Worm (Caenorhabditis elegans) whole organism, young adult: ENCODE data around the gene ZK6.6.
A peak's percentile ranks its signal among the peaks of the same experiment; 100 is the strongest.

Source experiments
- B0019.2 ChIP-seq: fragments of 200-800 bp; sonication (Bioruptor generic); conservative IDR thresholded peaks from 2 replicates; pipeline ENCODE4 v1.3.6; 2022; ENCODE audit warnings: missing genetic modification reagents, missing genetic modification characterization, missing compliant biosample characterization
- B0261.1 ChIP-seq: sonication (generic microtip); optimal IDR thresholded peaks from 2 replicates; lab custom pipeline; 2016; ENCODE audit warnings: mild to moderate bottlenecking, missing genetic modification characterization, moderate library complexity, missing compliant biosample characterization
- C06A6.2 ChIP-seq: fragments of 200-800 bp; sonication (Bioruptor generic); conservative IDR thresholded peaks from 2 replicates; pipeline ENCODE4 v1.3.6; 2022; ENCODE audit warnings: missing genetic modification characterization, missing compliant biosample characterization
- F22D6.2 ChIP-seq: sonication (generic microtip); optimal IDR thresholded peaks from 2 replicates; lab custom pipeline; 2016; ENCODE audit warnings: mild to moderate bottlenecking, missing genetic modification characterization, missing compliant biosample characterization
- F23B12.7 ChIP-seq: sonication (generic microtip); optimal IDR thresholded peaks from 2 replicates; lab custom pipeline; 2017; ENCODE audit warnings: missing genetic modification characterization, mild to moderate bottlenecking, missing compliant biosample characterization, antibody characterized with exemption, moderate library complexity; ENCODE audit not compliant: insufficient read depth
- F37B4.10 ChIP-seq: fragments of 200-800 bp; sonication (Bioruptor generic); IDR thresholded peaks from 2 replicates; pipeline ENCODE4 v1.3.6; 2022; ENCODE audit warnings: missing genetic modification characterization, missing compliant biosample characterization
- F57A8.1 ChIP-seq: fragments of 200-800 bp; sonication (Bioruptor generic); optimal IDR thresholded peaks from 2 replicates; lab custom pipeline; 2018; ENCODE audit warnings: mild to moderate bottlenecking, missing genetic modification characterization, moderate library complexity, missing compliant biosample characterization
- K12H6.12 ChIP-seq: fragments of 200-800 bp; sonication (Bioruptor generic); optimal IDR thresholded peaks from 2 replicates; lab custom pipeline; 2018; ENCODE audit warnings: mild to moderate bottlenecking, missing genetic modification characterization, missing compliant biosample characterization
- Y53G8AR.9 ChIP-seq: fragments of 200-800 bp; sonication (Bioruptor generic); conservative IDR thresholded peaks from 2 replicates; pipeline ENCODE4 v1.3.6; 2022; ENCODE audit warnings: missing genetic modification reagents, missing genetic modification characterization, missing compliant biosample characterization
- Y79H2A.3 ChIP-seq: fragments of 200-800 bp; sonication (Bioruptor generic); conservative IDR thresholded peaks from 2 replicates; pipeline ENCODE4 v1.3.6; 2022; ENCODE audit warnings: missing genetic modification reagents, missing genetic modification characterization, missing compliant biosample characterization
- ZK185.1 ChIP-seq: sonication (generic microtip); optimal IDR thresholded peaks from 2 replicates; lab custom pipeline; 2016; ENCODE audit warnings: mild to moderate bottlenecking, missing genetic modification characterization, missing compliant biosample characterization; ENCODE audit not compliant: poor library complexity, severe bottlenecking
- attf-3 ChIP-seq: fragments of 200-800 bp; sonication (Bioruptor generic); conservative IDR thresholded peaks from 2 replicates; pipeline ENCODE4 v1.3.6; 2022; ENCODE audit warnings: missing genetic modification reagents, missing genetic modification characterization, missing compliant biosample characterization
- attf-6 ChIP-seq: fragments of 200-800 bp; sonication (Bioruptor generic); IDR thresholded peaks from 2 replicates; pipeline ENCODE4 v1.3.6; 2022; ENCODE audit warnings: missing genetic modification reagents, missing genetic modification characterization, missing compliant biosample characterization
- ceh-100 ChIP-seq: fragments of 200-800 bp; sonication (Bioruptor generic); IDR thresholded peaks from 2 replicates; pipeline ENCODE4 v1.3.6; 2022; ENCODE audit warnings: missing genetic modification reagents, missing genetic modification characterization, missing compliant biosample characterization
- egrh-3 ChIP-seq: fragments of 200-800 bp; sonication (Bioruptor generic); IDR thresholded peaks from 2 replicates; pipeline ENCODE4 v1.3.6; 2022; ENCODE audit warnings: missing genetic modification reagents, missing genetic modification characterization, missing compliant biosample characterization
- ets-4 ChIP-seq: fragments of 200-800 bp; sonication (Bioruptor generic); optimal IDR thresholded peaks from 2 replicates; lab custom pipeline; 2018; ENCODE audit warnings: mild to moderate bottlenecking, missing genetic modification characterization, missing compliant biosample characterization
- him-1 ChIP-seq: sonication (generic microtip); optimal IDR thresholded peaks from 2 replicates; lab custom pipeline; 2016; ENCODE audit warnings: missing genotype, missing genetic modification reagents, missing genetic modification characterization, missing compliant biosample characterization
- hmg-1.2 ChIP-seq: fragments of 200-800 bp; sonication (Bioruptor generic); IDR thresholded peaks from 2 replicates; pipeline ENCODE4 v1.3.6; 2022; ENCODE audit warnings: missing genetic modification reagents, missing genetic modification characterization, missing compliant biosample characterization
- lag-1 ChIP-seq: fragments of 200-800 bp; sonication (Bioruptor generic); IDR thresholded peaks from 2 replicates; pipeline ENCODE4 v1.3.6; 2022; ENCODE audit warnings: missing genetic modification reagents, missing genetic modification characterization, missing compliant biosample characterization
- lin-26 ChIP-seq: fragments of 200-800 bp; sonication (Bioruptor generic); IDR thresholded peaks from 2 replicates; pipeline ENCODE4 v1.3.6; 2022; ENCODE audit warnings: missing genetic modification reagents, missing genetic modification characterization, missing compliant biosample characterization
- lir-1 ChIP-seq: fragments of 200-800 bp; sonication (Bioruptor generic); conservative IDR thresholded peaks from 2 replicates; pipeline ENCODE4 v1.3.6; 2022; ENCODE audit warnings: missing genetic modification reagents, missing genetic modification characterization, missing compliant biosample characterization
- lsl-1 ChIP-seq: fragments of 200-800 bp; sonication (Bioruptor generic); optimal IDR thresholded peaks from 2 replicates; lab custom pipeline; 2018; ENCODE audit warnings: mild to moderate bottlenecking, missing genetic modification characterization, moderate library complexity, missing compliant biosample characterization
- mcd-1 ChIP-seq: fragments of 200-800 bp; sonication (Bioruptor generic); IDR thresholded peaks from 2 replicates; pipeline ENCODE4 v1.3.6; 2022; ENCODE audit warnings: missing genetic modification reagents, missing genetic modification characterization, missing compliant biosample characterization
- mxl-1 ChIP-seq: sonication (generic microtip); optimal IDR thresholded peaks from 2 replicates; lab custom pipeline; 2016; ENCODE audit warnings: missing genetic modification characterization, missing compliant biosample characterization
- nfya-2 ChIP-seq: fragments of 200-800 bp; sonication (Bioruptor generic); IDR thresholded peaks from 2 replicates; pipeline ENCODE4 v1.3.6; 2022; ENCODE audit warnings: missing genetic modification reagents, missing genetic modification characterization, missing compliant biosample characterization
- nhr-179 ChIP-seq: sonication (generic microtip); optimal IDR thresholded peaks from 2 replicates; lab custom pipeline; 2016; ENCODE audit warnings: mild to moderate bottlenecking, missing genetic modification characterization, missing compliant biosample characterization
- pbrm-1 ChIP-seq: fragments of 200-800 bp; sonication (Bioruptor generic); IDR thresholded peaks from 2 replicates; pipeline ENCODE4 v1.3.6; 2022; ENCODE audit warnings: missing genetic modification reagents, missing genetic modification characterization, missing compliant biosample characterization
- sdz-38 ChIP-seq: sonication (generic microtip); optimal IDR thresholded peaks from 2 replicates; lab custom pipeline; 2016; ENCODE audit warnings: missing genotype, missing genetic modification characterization, missing compliant biosample characterization
- snpc-1.1 ChIP-seq: sonication (generic microtip); optimal IDR thresholded peaks from 2 replicates; lab custom pipeline; 2017; ENCODE audit warnings: missing genetic modification characterization, mild to moderate bottlenecking, missing compliant biosample characterization, antibody characterized with exemption, moderate library complexity, missing genotype, missing genetic modification reagents; ENCODE audit not compliant: insufficient read depth
- snpc-4 ChIP-seq, 5 experiments: fragments of 150-350 bp in 1 of 5; sonication (generic microtip) in 4 of 5; optimal IDR thresholded peaks; 2 replicates each; lab custom pipeline; 2014 to 2018; ENCODE audit warnings: missing genetic modification characterization in 5 of 5, missing biosample characterization in 3 of 5, antibody characterized with exemption in 2 of 5, mild to moderate bottlenecking in 2 of 5, missing compliant biosample characterization in 2 of 5, missing genotype in 2 of 5, moderate library complexity in 2 of 5, missing genetic modification reagents in 1 of 5
- zfh-2 ChIP-seq: fragments of 200-800 bp; sonication (Bioruptor generic); conservative IDR thresholded peaks from 2 replicates; pipeline ENCODE4 v1.3.6; 2022; ENCODE audit warnings: missing genetic modification reagents, missing genetic modification characterization, missing compliant biosample characterization
- ztf-25 ChIP-seq: fragments of 200-800 bp; sonication (Bioruptor generic); IDR thresholded peaks from 2 replicates; pipeline ENCODE4 v1.3.6; 2022; ENCODE audit warnings: missing genetic modification reagents, missing genetic modification characterization, missing compliant biosample characterization
- ztf-28 ChIP-seq: fragments of 200-800 bp; sonication (Bioruptor generic); IDR thresholded peaks from 2 replicates; pipeline ENCODE4 v1.3.6; 2022; ENCODE audit warnings: missing genetic modification reagents, missing genetic modification characterization, missing compliant biosample characterization

The ZK6.6 gene

DNA sequence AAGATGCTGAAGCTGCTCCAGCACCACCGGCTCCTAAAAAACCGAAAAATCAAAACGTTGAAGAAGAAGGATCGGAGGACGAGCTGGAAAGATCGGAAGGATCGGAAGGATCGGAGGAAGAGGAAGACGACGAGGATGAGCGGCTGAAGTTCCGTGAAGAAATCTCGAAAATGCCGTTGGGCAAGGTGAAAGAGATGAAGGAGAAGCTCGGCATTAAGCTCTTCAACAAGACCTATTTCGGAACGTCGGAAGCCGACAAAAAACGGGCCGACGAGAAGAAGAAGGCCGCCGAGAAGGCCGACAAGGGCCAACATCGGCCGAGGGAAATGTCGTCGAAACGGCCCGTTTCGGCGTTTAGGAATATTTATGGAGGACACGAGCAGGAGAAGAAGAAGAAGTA is 27.2 kb upstream of the ZK6.6 start:
- TF ChIP-seq mcd-1 (GFP tag; lab: Robert Waterston, UW) (no peak), zfh-2 (GFP tag; lab: Robert Waterston, UW) (peak; percentile 41; the same call in 1 of the 2 replicates)

DNA sequence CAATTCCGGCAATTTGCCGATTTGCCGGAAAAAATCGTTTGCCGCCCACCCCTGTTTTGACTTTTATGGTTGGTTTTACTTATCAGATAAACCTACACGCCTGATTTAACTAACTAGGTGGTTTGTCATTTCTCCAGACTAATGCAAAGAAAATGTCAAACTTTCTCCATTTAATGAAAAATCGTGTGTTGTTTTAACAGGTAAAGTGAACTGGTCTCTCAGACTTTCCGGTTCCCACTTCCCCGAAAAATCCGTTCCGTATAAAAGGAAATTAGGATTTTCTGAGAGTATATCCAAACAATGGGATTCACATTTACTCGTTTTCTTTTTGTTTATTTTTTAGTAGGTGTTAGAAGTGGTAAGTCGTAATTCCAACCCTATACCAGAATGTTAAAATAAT is 23.8 kb upstream of the ZK6.6 start, which contains the start of gene mltn-6:
Gene mltn-6 (plus strand): TSS at position 301 of the 400 bp plus-strand sequence.
- TF ChIP-seq lsl-1 (no peak), mcd-1 (GFP tag; lab: Robert Waterston, UW) (no peak)

- TF ChIP-seq Y53G8AR.9 (no peak), ceh-100 (GFP tag; lab: Robert Waterston, UW) (no peak), F57A8.1 (GFP tag; lab: Kevin White, UChicago) (no peak), ztf-25 (GFP tag; lab: Robert Waterston, UW) (no peak), ZK185.1 (tag; lab: Kevin White, UChicago) (no peak), K12H6.12 (tag; lab: Kevin White, UChicago) (no peak), sdz-38 (tag; lab: Kevin White, UChicago) (no peak), hmg-1.2 (GFP tag; lab: Robert Waterston, UW) (no peak), ets-4 (no peak), F37B4.10 (GFP tag; lab: Robert Waterston, UW) (no peak), attf-6 (no peak), snpc-1.1 (tag; lab: Kevin White, UChicago) (no peak), nhr-179 (tag; lab: Kevin White, UChicago) (no peak), F23B12.7 (tag; lab: Kevin White, UChicago) (no peak), attf-3 (no peak), lir-1 (GFP tag; lab: Robert Waterston, UW) (no peak), snpc-4 (GFP tag; optimal IDR thresholded peaks at IDR 0.05; lab: Kevin White, UChicago) (no peak), snpc-4 (tag; optimal IDR thresholded peaks at IDR 0.05; lab: Kevin White, UChicago) (no peak), mxl-1 (tag; lab: Kevin White, UChicago) (no peak), mcd-1 (GFP tag; lab: Robert Waterston, UW) (no peak), nfya-2 (GFP tag; lab: Robert Waterston, UW) (no peak)
- TF ChIP-seq, all 124 proteins: peak for 0
Observed at ce11 chrV:370033-370432, 18.5 kb upstream of the ZK6.6 start, which contains the start of gene mltn-7. mltn-7 (plus strand) TSS chrV:370333.

- TF ChIP-seq pbrm-1 (GFP tag; lab: Robert Waterston, UW) (no peak), F57A8.1 (GFP tag; lab: Kevin White, UChicago) (no peak), zfh-2 (GFP tag; lab: Robert Waterston, UW) (peak; percentile 80), Y79H2A.3 (GFP tag; lab: Robert Waterston, UW) (no peak), lin-26 (GFP tag; lab: Robert Waterston, UW) (no peak), F23B12.7 (tag; lab: Kevin White, UChicago) (no peak), F22D6.2 (no peak), egrh-3 (GFP tag; lab: Robert Waterston, UW) (0 out of 2 replicates have a peak, but pooled peaks have one; percentile 17), mxl-1 (tag; lab: Kevin White, UChicago) (no peak), C06A6.2 (GFP tag; lab: Robert Waterston, UW) (no peak), ztf-28 (no peak), lag-1 (GFP tag; lab: Robert Waterston, UW) (no peak)
Observed at ce11 chrV:373192-373591, 15.3 kb upstream of the ZK6.6 start.

ce11 chrV:376790-377189 is 11.7 kb upstream of the ZK6.6 start:
- TF ChIP-seq B0019.2 (GFP tag; lab: Robert Waterston, UW) (no peak), B0261.1 (no peak), Y79H2A.3 (GFP tag; lab: Robert Waterston, UW) (no peak), attf-6 (no peak), him-1 (tag; lab: Kevin White, UChicago) (no peak)
